Worm (Caenorhabditis elegans): ENCODE data around the gene immp-1.

- TF ChIP-seq unc-62 (GFP tag; optimal IDR thresholded peaks at IDR 0.05): no peak
- no peak for TF ChIP-seq elt-1 (tag; optimal IDR thresholded peaks at IDR 0.05)
Measured at ce11 chrIII:11777321-11777720, 2.6 kb downstream of the immp-1 start, which contains the start of gene mdt-21.
